Fruit fly (Drosophila melanogaster) Kc167 (cell line): ENCODE measurements around the gene CG8516.

Experiments
- Myc ChIP-seq: fragments of >200 bp; optimal IDR thresholded peaks from 2 replicates; lab custom pipeline; 2017; ENCODE audit warnings: missing external identifiers
- Sin3A ChIP-seq: fragments of >200 bp; optimal IDR thresholded peaks from 2 replicates; lab custom pipeline; 2018; ENCODE audit warnings: missing external identifiers
- h ChIP-seq: fragments of >200 bp; optimal IDR thresholded peaks from 3 replicates; lab custom pipeline; 2018; ENCODE audit warnings: missing external identifiers
- insv ChIP-seq: fragments of >200 bp; optimal IDR thresholded peaks from 3 replicates; lab custom pipeline; 2018; ENCODE audit warnings: missing external identifiers
- ttk ChIP-seq: sonication (Bioruptor generic); optimal IDR thresholded peaks from 2 replicates; lab custom pipeline; 2017; ENCODE audit warnings: missing external identifiers

dm6 chr3R:9771519-9771972 is 21.5 kb upstream of the CG8516 start, which contains the start of gene CG9471:
- no peak for TF ChIP-seq h
- no peak for TF ChIP-seq Sin3A (lab: Kevin White, UChicago)
- TF ChIP-seq Myc (lab: Kevin White, UChicago) = no peak
- TF ChIP-seq ttk (lab: Kevin White, UChicago) = no peak
- TF ChIP-seq insv = no peak
